Fruit fly (Drosophila melanogaster): ENCODE data around the gene CG12229.

The CG12229 gene

DNA sequence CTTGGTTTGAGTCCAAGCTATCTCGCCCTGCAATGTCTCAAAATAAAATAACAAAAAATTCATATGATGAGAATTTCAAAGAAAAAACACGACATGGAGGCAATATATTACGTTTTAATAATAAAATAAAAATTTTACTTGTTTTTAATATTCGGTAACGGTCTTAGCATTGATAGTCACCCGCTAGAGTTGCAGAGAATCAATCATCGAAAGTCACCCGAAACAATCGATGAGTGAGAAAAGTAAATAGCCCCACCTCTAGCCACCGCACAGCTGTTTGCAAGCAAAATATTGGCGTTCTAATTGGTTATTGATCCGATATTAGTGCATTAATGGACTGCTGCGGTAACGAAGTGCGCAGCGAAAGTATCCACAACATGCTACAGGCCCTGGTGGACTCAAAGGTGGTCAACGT is 39.8 kb upstream of the CG12229 start, which contains the start of gene CG34250 (continued):
- TF ChIP-seq Scr (GFP tag; IDR thresholded peaks at IDR 0.05; ENCODE audit: partially characterized antibody) (peak; percentile 82), CG4707 (GFP tag; optimal IDR thresholded peaks at IDR 0.05) (no peak), BEAF-32 (GFP tag; optimal IDR thresholded peaks at IDR 0.05) (peak; percentile 88), zen (tag; optimal IDR thresholded peaks at IDR 0.05) (peak; percentile 39), Max (GFP tag; optimal IDR thresholded peaks at IDR 0.05) (peak; percentile 53), CG13424 (tag; optimal IDR thresholded peaks at IDR 0.05) (peak; percentile 36), hbn (GFP tag; IDR thresholded peaks at IDR 0.05; ENCODE audit: partially characterized antibody) (peak; percentile 66; the same call in 1 of the 2 replicates), CG7963 (GFP tag; IDR thresholded peaks at IDR 0.05; ENCODE audit: partially characterized antibody) (no peak), inv (GFP tag; IDR thresholded peaks at IDR 0.05; ENCODE audit: partially characterized antibody) (peak; percentile 72; the same call in 1 of the 2 replicates), Sry-β (GFP tag; optimal IDR thresholded peaks at IDR 0.05) (peak; percentile 1), CG17359 (tag; optimal IDR thresholded peaks at IDR 0.05) (peak; percentile 9), Sry-δ (GFP tag; optimal IDR thresholded peaks at IDR 0.05) (peak; percentile 90), zfh1 (GFP tag; IDR thresholded peaks at IDR 0.05) (peak; percentile 47; the same call in 1 of the 3 replicates), Bgb (GFP tag; IDR thresholded peaks at IDR 0.05; ENCODE audit: partially characterized antibody) (peak; percentile 72), CG17829 (tag; optimal IDR thresholded peaks at IDR 0.05) (peak; percentile 62), CrebB (tag; optimal IDR thresholded peaks at IDR 0.05) (no peak), lilli (GFP tag; optimal IDR thresholded peaks at IDR 0.05) (peak; percentile 64), pita (GFP tag; optimal IDR thresholded peaks at IDR 0.05) (peak; percentile 71), CG2678 (tag; optimal IDR thresholded peaks at IDR 0.05) (peak; percentile 15), CG7786 (GFP tag; optimal IDR thresholded peaks at IDR 0.05) (peak; percentile 25), CG34422 (GFP tag; IDR thresholded peaks at IDR 0.05) (peak; percentile 48; the same call in 1 of the 3 replicates), Fer3 (tag; optimal IDR thresholded peaks at IDR 0.05) (peak; percentile 15), Blimp-1 (GFP tag; optimal IDR thresholded peaks at IDR 0.05) (peak; percentile 29), HLHmδ (GFP tag; optimal IDR thresholded peaks at IDR 0.05) (no peak), CG18262 (tag; optimal IDR thresholded peaks at IDR 0.05) (peak; percentile 37), MBD-R2 (GFP tag; IDR thresholded peaks at IDR 0.05) (peak; percentile 68), Xbp1 (GFP tag; optimal IDR thresholded peaks at IDR 0.05) (peak; percentile 47), nmo (GFP tag; optimal IDR thresholded peaks at IDR 0.05) (peak; percentile 70), CG34224 (GFP tag; IDR thresholded peaks at IDR 0.05; ENCODE audit: partially characterized antibody) (peak; percentile 71), Pdp1 (GFP tag; optimal IDR thresholded peaks at IDR 0.05) (peak in 1 of 2 experiments; percentile 2), bsh (GFP tag; optimal IDR thresholded peaks at IDR 0.05) (peak in 1 of 2 experiments; percentile 14), CG16813 (GFP tag; IDR thresholded peaks at IDR 0.05; ENCODE audit: partially characterized antibody) (peak; percentile 75), insv (GFP tag; optimal IDR thresholded peaks at IDR 0.05) (peak in 1 of 2 experiments; percentile 50), Dll (GFP tag; IDR thresholded peaks at IDR 0.05; ENCODE audit: partially characterized antibody) (peak; percentile 90), CG2120 (GFP tag; optimal IDR thresholded peaks at IDR 0.05) (peak; percentile 67), kni (GFP tag; optimal IDR thresholded peaks at IDR 0.05) (no peak), Rfx (GFP tag; IDR thresholded peaks at IDR 0.05) (peak; percentile 61; the same call in 1 of the 2 replicates), CG1603 (tag; optimal IDR thresholded peaks at IDR 0.05) (peak; percentile 25), CG7987 (GFP tag; optimal IDR thresholded peaks at IDR 0.05) (no peak), MESR4 (GFP tag; optimal IDR thresholded peaks at IDR 0.05) (peak; percentile 89), CG3838 (GFP tag; optimal IDR thresholded peaks at IDR 0.05) (peak; percentile 28), gfzf (GFP tag; optimal IDR thresholded peaks at IDR 0.05) (peak; percentile 39), crol (GFP tag; IDR thresholded peaks at IDR 0.05) (no peak), CG14965 (GFP tag; optimal IDR thresholded peaks at IDR 0.05; ENCODE audit: borderline replicate concordance) (no peak), PHDP (tag; optimal IDR thresholded peaks at IDR 0.05) (peak; percentile 26), CG18599 (GFP tag; optimal IDR thresholded peaks at IDR 0.05) (peak; percentile 26), Hand (GFP tag; optimal IDR thresholded peaks at IDR 0.05) (no peak)
